Fruit fly (Drosophila melanogaster): Measurements from ENCODE around the gene CG43841.

- TF ChIP-seq Hr3 (GFP tag; optimal IDR thresholded peaks at IDR 0.05) (no peak), pho (GFP tag; optimal IDR thresholded peaks at IDR 0.05) (no peak)
Observed at dm6 chrX:18489509-18489908, 50.0 kb downstream of the CG43841 start, which contains the start of gene CG15046.

Measured in whole organism, embryonic.